Worm (Caenorhabditis elegans) whole organism, L1 larva: ENCODE data around the gene T25E12.16.

Experiments used
- Y116A8C.19 ChIP-seq: sonication (generic microtip); optimal IDR thresholded peaks from 2 replicates; lab custom pipeline; 2016; ENCODE audit warnings: missing compliant biosample characterization, missing genetic modification characterization, borderline replicate concordance
- aly-2 ChIP-seq: fragments of 150-350 bp; optimal IDR thresholded peaks from 2 replicates; lab custom pipeline; 2014; ENCODE audit warnings: missing biosample characterization, missing genetic modification characterization
- ceh-88 ChIP-seq: fragments of 200-800 bp; sonication (Bioruptor generic); IDR thresholded peaks from 2 replicates; pipeline ENCODE4 v1.3.6; 2022; ENCODE audit warnings: missing genetic modification characterization, missing compliant biosample characterization
- ces-1 ChIP-seq: fragments of 150-350 bp; optimal IDR thresholded peaks from 2 replicates; lab custom pipeline; 2014; ENCODE audit warnings: missing biosample characterization, missing genetic modification reagents, missing genetic modification characterization
- dpl-1 ChIP-seq, 3 experiments: fragments of 150-350 bp in 2 of 3; sonication (generic microtip) in 1 of 3; optimal IDR thresholded peaks; 2 replicates each; lab custom pipeline; 2014 to 2017; ENCODE audit warnings: missing biosample characterization in 3 of 3, missing genetic modification characterization in 3 of 3, missing genetic modification reagents in 3 of 3
- dsc-1 ChIP-seq: sonication (generic microtip); optimal IDR thresholded peaks from 2 replicates; lab custom pipeline; 2016; ENCODE audit warnings: mild to moderate bottlenecking, missing genetic modification characterization, missing compliant biosample characterization
- efl-1 ChIP-seq, 4 experiments: fragments of 150-350 bp; optimal IDR thresholded peaks in 3 of 4; peaks in 1 of 4; 1 replicate in 1 of 4; 2 replicates in 3 of 4; lab custom pipeline; 2014; ENCODE audit warnings: missing biosample characterization in 2 of 4, missing genetic modification characterization in 2 of 4, missing genetic modification reagents in 2 of 4
- elt-2 ChIP-seq: sonication (generic microtip); optimal IDR thresholded peaks from 2 replicates; lab custom pipeline; 2016; ENCODE audit warnings: missing genetic modification characterization, mild to moderate bottlenecking, inconsistent platforms, missing compliant biosample characterization, missing genetic modification reagents
- fkh-10 ChIP-seq: sonication (generic microtip); optimal IDR thresholded peaks from 2 replicates; lab custom pipeline; 2017; ENCODE audit warnings: missing biosample characterization, missing genetic modification reagents, missing genetic modification characterization
- hpl-2 ChIP-seq: fragments of 150-350 bp; optimal IDR thresholded peaks from 2 replicates; lab custom pipeline; 2014; ENCODE audit warnings: missing biosample characterization, missing genetic modification reagents, missing genetic modification characterization
- jun-1 ChIP-seq: fragments of 150-350 bp; optimal IDR thresholded peaks from 2 replicates; lab custom pipeline; 2014; ENCODE audit warnings: missing biosample characterization, missing genetic modification reagents, missing genetic modification characterization
- lin-14 ChIP-seq: fragments of 200-800 bp; sonication (Bioruptor generic); optimal IDR thresholded peaks from 2 replicates; lab custom pipeline; 2018; ENCODE audit warnings: mild to moderate bottlenecking, missing genetic modification characterization, moderate library complexity, missing compliant biosample characterization
- lin-35 ChIP-seq, 2 experiments: fragments of 150-350 bp; optimal IDR thresholded peaks; 2 replicates each; lab custom pipeline; 2014; ENCODE audit warnings: missing biosample characterization in 2 of 2, missing genetic modification characterization in 2 of 2, missing genetic modification reagents in 2 of 2
- lir-3 ChIP-seq: sonication (generic microtip); optimal IDR thresholded peaks from 2 replicates; lab custom pipeline; 2016; ENCODE audit warnings: mild to moderate bottlenecking, missing genetic modification characterization, moderate library complexity, missing compliant biosample characterization; ENCODE audit not compliant: poor library complexity
- lsy-2 ChIP-seq, 2 experiments: fragments of 150-350 bp; optimal IDR thresholded peaks; 2 replicates each; lab custom pipeline; 2014; ENCODE audit warnings: missing biosample characterization in 2 of 2, missing genetic modification characterization in 2 of 2
- mab-9 ChIP-seq: fragments of 200-800 bp; sonication (Bioruptor generic); IDR thresholded peaks from 2 replicates; pipeline ENCODE4 v1.3.6; 2022; ENCODE audit warnings: missing genetic modification reagents, missing genetic modification characterization, missing compliant biosample characterization
- mef-2 ChIP-seq: fragments of 150-350 bp; optimal IDR thresholded peaks from 2 replicates; lab custom pipeline; 2014; ENCODE audit warnings: missing biosample characterization, missing genetic modification characterization
- nhr-237 ChIP-seq: fragments of 150-350 bp; optimal IDR thresholded peaks from 2 replicates; lab custom pipeline; 2014; ENCODE audit warnings: missing biosample characterization, missing genetic modification characterization
- nhr-47 ChIP-seq: sonication (generic microtip); optimal IDR thresholded peaks from 2 replicates; lab custom pipeline; 2016; ENCODE audit warnings: mild to moderate bottlenecking, missing genetic modification characterization, moderate library complexity, missing compliant biosample characterization
- nhr-77 ChIP-seq: fragments of 150-350 bp; optimal IDR thresholded peaks from 2 replicates; lab custom pipeline; 2014; ENCODE audit warnings: missing biosample characterization, missing genetic modification characterization
- pqm-1 ChIP-seq: sonication (generic microtip); optimal IDR thresholded peaks from 3 replicates; lab custom pipeline; 2017; ENCODE audit warnings: missing biosample characterization, missing genetic modification characterization
- skn-1 ChIP-seq: fragments of 150-350 bp; optimal IDR thresholded peaks from 2 replicates; lab custom pipeline; 2014; ENCODE audit warnings: missing biosample characterization, missing genetic modification characterization
- sptf-1 ChIP-seq: fragments of 150-350 bp; optimal IDR thresholded peaks from 2 replicates; lab custom pipeline; 2014; ENCODE audit warnings: missing biosample characterization, missing genetic modification characterization
- unc-30 ChIP-seq: sonication (generic microtip); optimal IDR thresholded peaks from 2 replicates; lab custom pipeline; 2017; ENCODE audit warnings: missing biosample characterization, missing genetic modification characterization
- unc-86 ChIP-seq: sonication (generic microtip); optimal IDR thresholded peaks from 2 replicates; lab custom pipeline; 2016; ENCODE audit warnings: missing genetic modification characterization, missing compliant biosample characterization
- zag-1 ChIP-seq: fragments of 150-350 bp; optimal IDR thresholded peaks from 2 replicates; lab custom pipeline; 2014; ENCODE audit warnings: missing biosample characterization, missing genetic modification characterization
- zip-4 ChIP-seq: fragments of 200-800 bp; sonication (Bioruptor generic); optimal IDR thresholded peaks from 2 replicates; lab custom pipeline; 2018; ENCODE audit warnings: mild to moderate bottlenecking, missing genetic modification characterization, moderate library complexity, missing compliant biosample characterization

Gene T25E12.16

DNA sequence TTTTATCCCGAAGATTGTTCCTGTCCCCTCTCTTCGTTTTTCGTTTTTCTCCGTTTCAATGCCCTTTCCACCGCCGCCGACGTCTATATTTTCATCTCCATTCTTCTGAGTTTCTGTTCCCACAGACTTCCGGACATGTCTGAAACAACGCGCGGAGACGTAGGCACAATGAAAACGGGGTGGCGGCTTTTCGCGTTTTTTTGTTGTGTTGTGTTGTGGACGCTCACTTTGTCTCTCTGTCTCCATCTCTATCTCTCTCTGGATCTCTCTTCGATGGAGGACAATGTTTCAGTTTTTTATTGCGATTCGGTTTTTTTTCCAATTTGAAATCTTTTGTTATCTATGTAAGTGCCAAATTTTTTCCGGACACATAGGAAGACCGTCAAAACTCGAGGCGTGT, 26.4 kb upstream of the T25E12.16 start:
- no peak for TF ChIP-seq lsy-2 (tag; optimal IDR thresholded peaks at IDR 0.05; lab: Kevin White, UChicago)
- peak; percentile 13 for TF ChIP-seq lin-14 (GFP tag; lab: Kevin White, UChicago)

ce11 chrV:16756166-16756565, 22.6 kb upstream of the T25E12.16 start:
- TF ChIP-seq mab-9 (GFP tag; lab: Robert Waterston, UW) = no peak
- no peak for TF ChIP-seq sptf-1 (tag; lab: Kevin White, UChicago)
- no peak for TF ChIP-seq skn-1 (tag; lab: Kevin White, UChicago)
- TF ChIP-seq dpl-1 (GFP tag; optimal IDR thresholded peaks at IDR 0.05; lab: Kevin White, UChicago) = no peak
- TF ChIP-seq ces-1 (GFP tag; lab: Kevin White, UChicago) = no peak
- no peak for TF ChIP-seq lir-3
- no peak for TF ChIP-seq Y116A8C.19 (tag; lab: Kevin White, UChicago)

- no peak for TF ChIP-seq aly-2
- TF ChIP-seq nhr-47 (tag; lab: Kevin White, UChicago) = peak; percentile 14
- TF ChIP-seq ces-1 (GFP tag; lab: Kevin White, UChicago) = no peak
- TF ChIP-seq lin-35 (GFP tag; optimal IDR thresholded peaks at IDR 0.05; lab: Kevin White, UChicago) = peak in 1 of 2 experiments; percentile 0
- TF ChIP-seq fkh-10 = peak; percentile 42
- no peak for TF ChIP-seq zag-1 (tag; lab: Kevin White, UChicago)
- TF ChIP-seq dsc-1 (tag; lab: Kevin White, UChicago) = peak; percentile 64
- TF ChIP-seq lin-14 (GFP tag; lab: Kevin White, UChicago) = peak; percentile 63
- TF ChIP-seq jun-1 = no peak
- peak; percentile 1 for TF ChIP-seq unc-86
- TF ChIP-seq unc-30 (tag; lab: Kevin White, UChicago) = no peak
- TF ChIP-seq, all 84 proteins: peak for 6
Observed at ce11 chrV:16752089-16753030, 18.8 kb upstream of the T25E12.16 start.

- no peak for TF ChIP-seq ceh-88 (GFP tag; lab: Robert Waterston, UW)
- TF ChIP-seq mef-2 (tag; lab: Kevin White, UChicago) = no peak
- no peak for TF ChIP-seq sptf-1 (tag; lab: Kevin White, UChicago)
- no peak for TF ChIP-seq aly-2
- no peak for TF ChIP-seq zip-4 (GFP tag; lab: Kevin White, UChicago)
- TF ChIP-seq hpl-2 (GFP tag; lab: Kevin White, UChicago) = no peak
- no peak for TF ChIP-seq nhr-47 (tag; lab: Kevin White, UChicago)
- TF ChIP-seq lin-35 (GFP tag; optimal IDR thresholded peaks at IDR 0.05; lab: Kevin White, UChicago) = no peak
- no peak for TF ChIP-seq nhr-77 (tag; lab: Kevin White, UChicago)
- no peak for TF ChIP-seq unc-86
Observed at ce11 chrV:16749473-16749872, 15.9 kb upstream of the T25E12.16 start.

- TF ChIP-seq pqm-1 (tag; lab: Kevin White, UChicago) (no peak), elt-2 (tag; lab: Kevin White, UChicago) (peak; percentile 18)
- TF ChIP-seq, all 84 proteins: peak for 1
Observed at ce11 chrV:16747031-16747672, 13.6 kb upstream of the T25E12.16 start, which contains the start of gene dkf-2. TSS of gene dkf-2 (plus strand) at chrV:16747622.

DNA sequence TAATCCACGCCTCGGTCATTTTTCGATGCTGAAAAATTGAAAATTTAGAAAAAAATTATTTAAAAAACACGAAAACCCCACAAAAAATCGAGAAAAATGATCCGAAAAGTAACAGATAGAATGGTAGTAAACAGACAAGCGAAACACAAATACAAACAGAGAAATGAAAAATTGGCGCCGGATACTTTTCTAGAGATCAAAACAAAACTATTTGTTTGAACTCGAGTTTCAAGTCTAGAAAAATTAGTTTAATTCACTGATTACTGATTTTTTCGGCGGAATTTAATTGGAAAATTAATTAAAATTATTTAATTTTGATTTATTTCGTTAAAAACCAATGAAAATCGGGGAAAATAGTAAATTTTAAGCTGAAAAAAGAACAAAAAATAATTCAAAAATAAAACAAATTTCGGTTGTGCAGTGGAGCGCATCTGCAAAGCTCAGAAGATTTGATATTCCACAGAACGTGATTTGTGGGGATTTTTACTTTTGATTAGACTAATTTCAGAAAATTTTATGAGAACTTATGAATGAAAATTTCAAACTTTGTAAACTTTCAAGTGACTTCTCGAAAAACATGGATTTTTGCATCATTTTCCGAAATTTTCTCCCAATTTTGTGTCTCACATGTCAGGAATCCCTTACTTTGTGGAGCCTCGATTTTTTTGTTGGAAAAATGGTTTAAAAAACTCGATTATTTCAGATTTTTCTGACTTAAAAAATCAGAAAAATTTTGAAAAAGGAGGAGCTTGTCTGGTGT, 12.8 kb upstream of the T25E12.16 start, which contains the start of gene gyg-2:
Gene gyg-2 (minus strand): TSS at position 28 of the 760 bp plus-strand sequence.
- TF ChIP-seq efl-1 (optimal IDR thresholded peaks at IDR 0.05; lab: Kevin White, UChicago) (peak in 1 of 2 experiments; percentile 68), efl-1 (GFP tag; optimal IDR thresholded peaks at IDR 0.05 in 1 of 2; lab: Kevin White, UChicago) (no peak), hpl-2 (GFP tag; lab: Kevin White, UChicago) (peak; percentile 61), nhr-47 (tag; lab: Kevin White, UChicago) (no peak), nhr-237 (tag; lab: Kevin White, UChicago) (no peak)
